Fruit fly (Drosophila melanogaster) S2 (cell line): ENCODE data around the gene CG5793.

Experiments
- CG8478 ChIP-seq: fragments of >200 bp; optimal IDR thresholded peaks from 2 replicates; lab custom pipeline; 2018
- CTCF ChIP-seq, 2 experiments: fragments of >200 bp; optimal IDR thresholded peaks; 2 replicates each; lab custom pipeline; 2018

DNA sequence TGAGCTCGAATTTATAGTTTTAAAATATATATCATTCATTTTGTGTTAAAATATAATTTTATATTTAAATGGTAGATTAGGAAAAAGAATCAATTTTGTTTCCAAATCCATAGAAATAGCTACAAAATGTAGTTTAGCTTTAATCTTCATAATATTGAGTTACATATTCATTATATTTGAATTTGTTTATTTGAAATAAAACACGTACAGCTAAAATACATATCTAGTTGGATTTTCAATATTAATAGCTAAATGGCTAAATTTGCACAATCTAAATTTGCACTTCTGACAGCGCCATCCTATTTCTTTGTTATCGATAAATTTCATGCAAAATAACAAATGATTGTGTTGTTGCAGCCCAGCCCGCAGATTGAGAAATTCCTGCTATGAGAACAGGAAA lies 6.6 kb downstream of the CG5793 start, which contains the start of gene Usp8:
- no peak for TF ChIP-seq CG8478 (lab: Kevin White, UChicago)
- no peak for TF ChIP-seq CTCF (optimal IDR thresholded peaks at IDR 0.05; lab: Kevin White, UChicago)
